Worm (Caenorhabditis elegans): ENCODE data around the gene F47E1.4.

- TF ChIP-seq ama-1 (optimal IDR thresholded peaks at IDR 0.05) (no peak), tbx-11 (GFP tag; IDR thresholded peaks at IDR 0.05) (no peak), B0310.2 (tag; optimal IDR thresholded peaks at IDR 0.05) (no peak), tbx-37 (GFP tag; conservative IDR thresholded peaks at IDR 0.05) (no peak), aly-1 (tag; optimal IDR thresholded peaks at IDR 0.05) (peak; percentile 18), ets-7 (tag; optimal IDR thresholded peaks at IDR 0.05) (no peak), tra-4 (tag; optimal IDR thresholded peaks at IDR 0.05) (no peak)
Observed at ce11 chrX:9068075-9068474, 5.5 kb downstream of the F47E1.4 start.

Data from whole organism, early embryonic.